Worm (Caenorhabditis elegans) whole organism, early embryonic: ENCODE results near the gene B0238.9.

Source experiments
- B0310.2 ChIP-seq: sonication (generic microtip); optimal IDR thresholded peaks from 2 replicates; lab custom pipeline; 2016; ENCODE audit warnings: mild to moderate bottlenecking, missing genetic modification characterization, missing compliant biosample characterization
- ama-1 ChIP-seq: fragments of 150-350 bp; optimal IDR thresholded peaks from 2 replicates; lab custom pipeline; 2014
- ets-7 ChIP-seq: sonication (generic microtip); optimal IDR thresholded peaks from 2 replicates; lab custom pipeline; 2016; ENCODE audit warnings: missing genotype, missing genetic modification characterization, missing compliant biosample characterization
- flt-1 ChIP-seq: fragments of 200-800 bp; sonication (Bioruptor generic); IDR thresholded peaks from 2 replicates; pipeline ENCODE4 v1.3.6; 2022; ENCODE audit warnings: missing genetic modification characterization, missing compliant biosample characterization
- pes-1 ChIP-seq: fragments of 200-800 bp; sonication (Bioruptor generic); IDR thresholded peaks from 2 replicates; pipeline ENCODE4 v1.3.6; 2022; ENCODE audit warnings: missing genetic modification reagents, missing genetic modification characterization, missing compliant biosample characterization

DNA sequence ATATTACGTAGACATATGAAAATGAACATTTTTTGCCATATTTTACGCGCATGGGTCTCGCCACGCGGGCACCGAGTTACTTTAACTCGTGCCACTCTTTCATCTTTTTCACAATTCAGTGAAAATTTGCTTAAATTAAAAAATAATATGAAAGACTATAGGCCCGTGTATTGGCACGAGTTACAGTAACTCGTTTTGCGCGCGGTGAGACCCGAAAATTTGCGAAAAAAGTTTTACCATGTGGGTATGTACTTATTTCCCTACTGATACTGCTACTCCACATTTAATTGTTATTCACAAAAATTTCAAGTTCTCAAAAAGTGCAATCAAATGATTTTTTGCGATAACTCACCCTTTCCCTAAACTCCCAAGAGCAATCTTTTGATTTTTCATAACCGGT is 19.8 kb upstream of the B0238.9 start:
- TF ChIP-seq ama-1 (lab: Kevin White, UChicago), result no peak
- no peak for TF ChIP-seq pes-1 (GFP tag; lab: Robert Waterston, UW)
- no peak for TF ChIP-seq ets-7 (tag; lab: Kevin White, UChicago)
- no peak for TF ChIP-seq flt-1 (GFP tag; lab: Robert Waterston, UW)
- no peak for TF ChIP-seq B0310.2
